Fruit fly (Drosophila melanogaster): ENCODE data around the gene SelG.

The SelG gene

dm6 chrX:11886976-11887375, at the start of gene SelG, which contains the start of gene CG10353:
SelG (plus strand) TSS chrX:11887284.
CG10353 (minus strand) TSS chrX:11887162.
- no peak for TF ChIP-seq pan (optimal IDR thresholded peaks at IDR 0.05)
- TF ChIP-seq usp (GFP tag; optimal IDR thresholded peaks at IDR 0.05), result no peak
- no peak for TF ChIP-seq psq (optimal IDR thresholded peaks at IDR 0.05)

- no peak for TF ChIP-seq EcR (GFP tag; optimal IDR thresholded peaks at IDR 0.05)
- TF ChIP-seq CG8478 (optimal IDR thresholded peaks at IDR 0.05), result no peak
- no peak for TF ChIP-seq pan (optimal IDR thresholded peaks at IDR 0.05)
- TF ChIP-seq usp (GFP tag; optimal IDR thresholded peaks at IDR 0.05), result no peak
- no peak for TF ChIP-seq psq (optimal IDR thresholded peaks at IDR 0.05)
- TF ChIP-seq Dll (optimal IDR thresholded peaks at IDR 0.05), result no peak
Measured at dm6 chrX:11837926-11838325, 49.2 kb upstream of the SelG start, which contains the start of gene CG15741. CG15741 (minus strand) TSS chrX:11838026.

- TF ChIP-seq pan (optimal IDR thresholded peaks at IDR 0.05) (no peak), usp (GFP tag; optimal IDR thresholded peaks at IDR 0.05) (no peak), Dll (optimal IDR thresholded peaks at IDR 0.05) (no peak), psq (optimal IDR thresholded peaks at IDR 0.05) (no peak), EcR (GFP tag; optimal IDR thresholded peaks at IDR 0.05) (no peak), CG8478 (optimal IDR thresholded peaks at IDR 0.05) (no peak)
Measured at dm6 chrX:11839308-11839707, 47.8 kb upstream of the SelG start, which contains the start of gene Cyp28c1. Cyp28c1 (plus strand) TSS chrX:11839608.

dm6 chrX:11841702-11842378, 45.2 kb upstream of the SelG start:
- TF ChIP-seq usp (GFP tag; optimal IDR thresholded peaks at IDR 0.05) (no peak), psq (optimal IDR thresholded peaks at IDR 0.05) (no peak), CG8478 (optimal IDR thresholded peaks at IDR 0.05) (no peak)

- TF ChIP-seq pan (optimal IDR thresholded peaks at IDR 0.05) (no peak), Dll (optimal IDR thresholded peaks at IDR 0.05) (no peak), CG8478 (optimal IDR thresholded peaks at IDR 0.05) (no peak), usp (GFP tag; optimal IDR thresholded peaks at IDR 0.05) (no peak), EcR (GFP tag; optimal IDR thresholded peaks at IDR 0.05) (no peak), psq (optimal IDR thresholded peaks at IDR 0.05) (no peak)
Measured at dm6 chrX:11846049-11846718, 40.9 kb upstream of the SelG start, which contains the start of gene CG15740. CG15740 (minus strand) TSS chrX:11846099.

- no peak for TF ChIP-seq CG8478 (optimal IDR thresholded peaks at IDR 0.05)
- TF ChIP-seq psq (optimal IDR thresholded peaks at IDR 0.05), result no peak
- no peak for TF ChIP-seq pan (optimal IDR thresholded peaks at IDR 0.05)
- no peak for TF ChIP-seq Dll (optimal IDR thresholded peaks at IDR 0.05)
- TF ChIP-seq EcR (GFP tag; optimal IDR thresholded peaks at IDR 0.05), result no peak
- no peak for TF ChIP-seq usp (GFP tag; optimal IDR thresholded peaks at IDR 0.05)
Measured at dm6 chrX:11848507-11849264, 38.4 kb upstream of the SelG start.

- no peak for TF ChIP-seq psq (optimal IDR thresholded peaks at IDR 0.05)
- TF ChIP-seq Dll (optimal IDR thresholded peaks at IDR 0.05), result no peak
- no peak for TF ChIP-seq pan (optimal IDR thresholded peaks at IDR 0.05)
- TF ChIP-seq usp (GFP tag; optimal IDR thresholded peaks at IDR 0.05), result no peak
- TF ChIP-seq CG8478 (optimal IDR thresholded peaks at IDR 0.05), result no peak
- TF ChIP-seq EcR (GFP tag; optimal IDR thresholded peaks at IDR 0.05), result no peak
Measured at dm6 chrX:11849267-11849666, 37.8 kb upstream of the SelG start.

dm6 chrX:11852310-11852709, 34.8 kb upstream of the SelG start, which contains the start of gene p24-1:
p24-1 (minus strand) TSS chrX:11852530.
- no peak for TF ChIP-seq pan (optimal IDR thresholded peaks at IDR 0.05)
- no peak for TF ChIP-seq usp (GFP tag; optimal IDR thresholded peaks at IDR 0.05)
- no peak for TF ChIP-seq EcR (GFP tag; optimal IDR thresholded peaks at IDR 0.05)
- no peak for TF ChIP-seq psq (optimal IDR thresholded peaks at IDR 0.05)
- TF ChIP-seq CG8478 (optimal IDR thresholded peaks at IDR 0.05), result no peak
- no peak for TF ChIP-seq Dll (optimal IDR thresholded peaks at IDR 0.05)

dm6 chrX:11854758-11855465, 32.2 kb upstream of the SelG start, which contains the start of the genes CG10347 and ATP7:
CG10347 (minus strand) TSS chrX:11854931.
ATP7 (plus strand) TSS chrX:11855022.
- TF ChIP-seq EcR (GFP tag; optimal IDR thresholded peaks at IDR 0.05) (no peak), psq (optimal IDR thresholded peaks at IDR 0.05) (no peak), CG8478 (optimal IDR thresholded peaks at IDR 0.05) (no peak), usp (GFP tag; optimal IDR thresholded peaks at IDR 0.05) (no peak), Dll (optimal IDR thresholded peaks at IDR 0.05) (no peak), pan (optimal IDR thresholded peaks at IDR 0.05) (no peak)

- TF ChIP-seq pan (optimal IDR thresholded peaks at IDR 0.05), result no peak
- TF ChIP-seq CG8478 (optimal IDR thresholded peaks at IDR 0.05), result no peak
- TF ChIP-seq EcR (GFP tag; optimal IDR thresholded peaks at IDR 0.05), result no peak
Measured at dm6 chrX:11855950-11856349, 31.1 kb upstream of the SelG start.

dm6 chrX:11856867-11857266, 30.2 kb upstream of the SelG start:
- TF ChIP-seq CG8478 (optimal IDR thresholded peaks at IDR 0.05) (no peak), pan (optimal IDR thresholded peaks at IDR 0.05) (no peak), EcR (GFP tag; optimal IDR thresholded peaks at IDR 0.05) (no peak)

Measured in whole organism.